Worm (Caenorhabditis elegans): ENCODE measurements around the gene ZK287.7.
A peak's percentile ranks its signal among the peaks of the same experiment; 100 is the strongest.

ZK287.7 gene

DNA sequence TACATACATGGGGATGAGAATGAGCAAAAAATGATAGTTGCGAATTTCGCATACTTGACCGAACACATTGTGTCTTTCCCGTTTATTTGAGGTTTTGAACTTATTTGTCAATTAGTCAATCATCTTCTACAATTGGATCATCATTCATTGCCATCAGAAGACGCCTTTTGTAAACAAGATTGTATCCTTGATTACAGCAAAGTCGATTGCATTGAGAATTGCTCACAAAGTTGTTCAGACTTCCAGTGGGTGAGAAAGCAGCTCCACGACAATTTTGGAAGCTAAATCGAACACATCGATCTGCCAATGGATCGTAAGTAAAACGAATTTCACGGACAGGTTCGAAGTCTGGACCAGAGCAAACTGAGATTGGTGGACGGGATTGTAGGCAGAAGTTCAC lies 12.6 kb upstream of the ZK287.7 start:
- TF ChIP-seq ceh-83 (GFP tag; optimal IDR thresholded peaks at IDR 0.05) (no peak), sptf-1 (tag; optimal IDR thresholded peaks at IDR 0.05) (no peak), nhr-28 (tag; optimal IDR thresholded peaks at IDR 0.05) (no peak), nhr-2 (tag; optimal IDR thresholded peaks at IDR 0.05) (no peak), mls-2 (tag; optimal IDR thresholded peaks at IDR 0.05) (no peak), hlh-1 (tag; optimal IDR thresholded peaks at IDR 0.05) (no peak), ztf-11 (tag; optimal IDR thresholded peaks at IDR 0.05) (no peak), nhr-76 (tag; optimal IDR thresholded peaks at IDR 0.05) (no peak), cnd-1 (tag; optimal IDR thresholded peaks at IDR 0.05) (no peak), mab-5 (tag; optimal IDR thresholded peaks at IDR 0.05) (no peak), ham-2 (GFP tag; optimal IDR thresholded peaks at IDR 0.05) (no peak), zip-8 (tag; optimal IDR thresholded peaks at IDR 0.05) (no peak), ces-1 (GFP tag; optimal IDR thresholded peaks at IDR 0.05) (no peak), tbx-8 (GFP tag; optimal IDR thresholded peaks at IDR 0.05) (no peak), nhr-12 (tag; optimal IDR thresholded peaks at IDR 0.05) (no peak), unc-62 (GFP tag; optimal IDR thresholded peaks at IDR 0.05) (no peak), lin-32 (GFP tag; optimal IDR thresholded peaks at IDR 0.05) (no peak), sem-2 (GFP tag; optimal IDR thresholded peaks at IDR 0.05) (no peak)

ce11 chrV:9685559-9685958 lies 7.3 kb upstream of the ZK287.7 start, which contains the start of gene ZK287.4:
ZK287.4 (minus strand) TSS chrV:9685659.
- TF ChIP-seq mls-2 (tag; optimal IDR thresholded peaks at IDR 0.05) (no peak), drap-1 (GFP tag; optimal IDR thresholded peaks at IDR 0.05) (no peak), mep-1 (tag; optimal IDR thresholded peaks at IDR 0.05) (no peak), mab-5 (tag; optimal IDR thresholded peaks at IDR 0.05) (no peak), pha-4 (tag; optimal IDR thresholded peaks at IDR 0.05) (no peak), unc-39 (tag; optimal IDR thresholded peaks at IDR 0.05) (no peak), ztf-11 (tag; optimal IDR thresholded peaks at IDR 0.05) (no peak), ham-2 (GFP tag; optimal IDR thresholded peaks at IDR 0.05) (no peak), lin-32 (GFP tag; optimal IDR thresholded peaks at IDR 0.05) (no peak), snpc-4 (tag; optimal IDR thresholded peaks at IDR 0.05) (no peak)

DNA sequence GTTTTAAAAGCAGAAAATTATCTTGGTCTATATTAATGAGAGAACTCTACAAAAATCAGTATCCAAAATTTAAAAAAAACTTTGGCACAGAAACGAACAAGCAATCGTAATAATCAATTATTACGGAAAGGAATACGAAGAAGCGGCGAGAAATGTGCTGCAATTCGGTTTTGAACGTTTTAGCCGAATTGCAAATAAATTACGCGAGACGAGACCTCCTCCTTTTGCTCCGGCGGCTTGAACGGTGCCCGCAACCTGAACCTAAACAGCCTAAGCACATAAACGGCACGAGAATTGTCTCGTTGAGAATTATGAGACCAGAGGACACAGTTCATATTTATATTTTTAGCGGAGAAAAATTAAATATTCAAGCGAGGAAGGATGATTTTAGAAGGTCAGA lies 3.5 kb upstream of the ZK287.7 start:
- TF ChIP-seq cnd-1 (tag; optimal IDR thresholded peaks at IDR 0.05), result no peak
- TF ChIP-seq unc-62 (GFP tag; optimal IDR thresholded peaks at IDR 0.05), result no peak
- TF ChIP-seq sem-2 (GFP tag; optimal IDR thresholded peaks at IDR 0.05), result no peak
- no peak for TF ChIP-seq flh-1 (GFP tag; optimal IDR thresholded peaks at IDR 0.05)
- no peak for TF ChIP-seq elt-1 (tag; optimal IDR thresholded peaks at IDR 0.05; ENCODE audit: borderline replicate concordance, insufficient read depth)
- TF ChIP-seq nhr-237 (tag; optimal IDR thresholded peaks at IDR 0.05), result no peak
- TF ChIP-seq unc-120 (tag; optimal IDR thresholded peaks at IDR 0.05; ENCODE audit: poor library complexity, severe bottlenecking), result no peak
- TF ChIP-seq mep-1 (tag; optimal IDR thresholded peaks at IDR 0.05), result no peak
- TF ChIP-seq drap-1 (GFP tag; optimal IDR thresholded peaks at IDR 0.05), result no peak
- TF ChIP-seq lin-32 (GFP tag; optimal IDR thresholded peaks at IDR 0.05), result no peak
- no peak for TF ChIP-seq ceh-39 (tag; optimal IDR thresholded peaks at IDR 0.05)
- TF ChIP-seq nhr-12 (tag; optimal IDR thresholded peaks at IDR 0.05), result no peak
- TF ChIP-seq unc-39 (tag; optimal IDR thresholded peaks at IDR 0.05), result no peak
- no peak for TF ChIP-seq pha-4 (tag; optimal IDR thresholded peaks at IDR 0.05)

ce11 chrV:9690099-9690572 lies 2.7 kb upstream of the ZK287.7 start, which contains the start of gene rbx-1:
rbx-1 (minus strand) TSS chrV:9690522.
- no peak for TF ChIP-seq ceh-83 (GFP tag; optimal IDR thresholded peaks at IDR 0.05)

DNA sequence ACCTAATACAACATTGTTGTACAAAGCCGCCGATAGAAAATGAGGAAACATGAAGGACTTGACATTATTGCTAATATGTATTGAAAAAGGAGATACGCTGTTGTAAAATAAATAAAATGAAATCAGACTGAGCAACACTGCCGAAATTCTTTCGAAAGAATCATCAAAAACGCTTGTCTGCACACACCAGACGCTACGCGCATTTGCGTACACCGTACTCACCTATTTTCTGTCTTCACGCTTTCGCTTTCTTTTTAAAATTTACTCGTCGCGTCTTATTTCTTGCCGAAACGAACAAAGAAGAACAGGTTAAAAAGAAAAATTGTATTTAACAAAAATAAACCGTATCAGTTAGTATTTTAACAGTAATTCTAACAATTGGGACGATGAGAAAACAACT lies 2.1 kb upstream of the ZK287.7 start:
- no peak for TF ChIP-seq tbx-8 (GFP tag; optimal IDR thresholded peaks at IDR 0.05)
- peak; percentile 90 for TF ChIP-seq lsy-2 (tag; optimal IDR thresholded peaks at IDR 0.05)
- TF ChIP-seq mep-1 (tag; optimal IDR thresholded peaks at IDR 0.05), result peak; percentile 37
- TF ChIP-seq blmp-1 (tag; optimal IDR thresholded peaks at IDR 0.05), result peak; percentile 85

ce11 chrV:9692109-9692581 lies 717 bp upstream of the ZK287.7 start, which contains the start of gene ztf-9:
ztf-9 (minus strand) TSS chrV:9692159.
- TF ChIP-seq zip-8 (tag; optimal IDR thresholded peaks at IDR 0.05), result no peak
- peak; percentile 17 for TF ChIP-seq ces-1 (GFP tag; optimal IDR thresholded peaks at IDR 0.05)
- TF ChIP-seq ceh-83 (GFP tag; optimal IDR thresholded peaks at IDR 0.05), result no peak
- TF ChIP-seq cnd-1 (tag; optimal IDR thresholded peaks at IDR 0.05), result peak; percentile 4
- TF ChIP-seq elt-1 (tag; optimal IDR thresholded peaks at IDR 0.05; ENCODE audit: borderline replicate concordance, insufficient read depth), result no peak
- TF ChIP-seq sptf-1 (tag; optimal IDR thresholded peaks at IDR 0.05), result peak; percentile 62
- TF ChIP-seq nhr-2 (tag; optimal IDR thresholded peaks at IDR 0.05), result no peak
- TF ChIP-seq mab-5 (tag; optimal IDR thresholded peaks at IDR 0.05), result no peak
- TF ChIP-seq hlh-1 (tag; optimal IDR thresholded peaks at IDR 0.05), result peak; percentile 25
- peak; percentile 85 for TF ChIP-seq blmp-1 (tag; optimal IDR thresholded peaks at IDR 0.05)
- no peak for TF ChIP-seq flh-1 (GFP tag; optimal IDR thresholded peaks at IDR 0.05)
- no peak for TF ChIP-seq ceh-43 (GFP tag; optimal IDR thresholded peaks at IDR 0.05)
- peak; percentile 45 for TF ChIP-seq mep-1 (tag; optimal IDR thresholded peaks at IDR 0.05)
- peak; percentile 10 for TF ChIP-seq nhr-237 (tag; optimal IDR thresholded peaks at IDR 0.05)
- no peak for TF ChIP-seq tbx-8 (GFP tag; optimal IDR thresholded peaks at IDR 0.05)
- TF ChIP-seq pha-4 (tag; optimal IDR thresholded peaks at IDR 0.05), result no peak
- no peak for TF ChIP-seq nhr-76 (tag; optimal IDR thresholded peaks at IDR 0.05)
- TF ChIP-seq snpc-4 (tag; optimal IDR thresholded peaks at IDR 0.05), result no peak
- peak; percentile 59 for TF ChIP-seq mls-2 (tag; optimal IDR thresholded peaks at IDR 0.05)
- peak; percentile 28 for TF ChIP-seq lsy-2 (tag; optimal IDR thresholded peaks at IDR 0.05)
- TF ChIP-seq nhr-28 (tag; optimal IDR thresholded peaks at IDR 0.05), result no peak
- TF ChIP-seq ham-2 (GFP tag; optimal IDR thresholded peaks at IDR 0.05), result peak; percentile 15
- TF ChIP-seq lin-13 (tag; optimal IDR thresholded peaks at IDR 0.05), result peak; percentile 27
- no peak for TF ChIP-seq unc-39 (tag; optimal IDR thresholded peaks at IDR 0.05)
- no peak for TF ChIP-seq elt-3 (tag; optimal IDR thresholded peaks at IDR 0.05)
- peak; percentile 16 for TF ChIP-seq unc-62 (GFP tag; optimal IDR thresholded peaks at IDR 0.05)
- TF ChIP-seq sem-2 (GFP tag; optimal IDR thresholded peaks at IDR 0.05), result no peak
- TF ChIP-seq M03D4.4 (tag; optimal IDR thresholded peaks at IDR 0.05), result peak; percentile 36
- TF ChIP-seq ceh-39 (tag; optimal IDR thresholded peaks at IDR 0.05), result no peak
- TF ChIP-seq nhr-12 (tag; optimal IDR thresholded peaks at IDR 0.05), result no peak

Measured in whole organism, mixed stage, embryonic.